Fruit fly (Drosophila melanogaster): ENCODE measurements around the gene CG15579.

The CG15579 gene

DNA sequence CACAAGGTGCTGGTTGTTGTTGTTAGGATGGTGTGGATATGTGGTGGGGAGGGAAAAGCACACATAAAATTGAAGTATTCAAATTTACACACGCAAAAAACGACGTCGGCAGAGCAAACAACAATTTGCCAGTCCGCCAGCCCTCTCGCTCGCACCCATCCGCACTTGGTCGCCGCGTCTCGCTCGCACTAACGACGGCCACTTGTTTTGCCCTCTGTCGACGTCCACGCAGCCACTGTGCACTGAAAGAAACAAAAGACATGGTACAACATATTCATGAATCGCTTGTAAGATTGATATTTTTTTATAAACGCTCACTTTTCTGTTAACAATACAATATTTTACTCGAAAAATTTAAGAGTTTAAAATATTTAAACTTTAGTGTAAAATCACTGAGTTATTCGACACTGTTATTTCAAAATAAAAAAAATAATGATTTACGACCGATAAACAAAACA is 12.3 kb upstream of the CG15579 start (continued):
- peak; percentile 68 for TF ChIP-seq CG12659 (GFP tag; optimal IDR thresholded peaks at IDR 0.05)
- TF ChIP-seq CG11247 (GFP tag; IDR thresholded peaks at IDR 0.05) = 0 out of 2 replicates have a peak, but pooled peaks have one; percentile 30
- TF ChIP-seq CG4424 (GFP tag; optimal IDR thresholded peaks at IDR 0.05) = peak; percentile 54
- peak; percentile 66 for TF ChIP-seq CG10147 (GFP tag; optimal IDR thresholded peaks at IDR 0.05)
- TF ChIP-seq CG11456 (GFP tag; IDR thresholded peaks at IDR 0.05) = peak; percentile 65
- no peak for TF ChIP-seq jing (GFP tag; optimal IDR thresholded peaks at IDR 0.05)
- peak; percentile 14 for TF ChIP-seq CG10274 (GFP tag; optimal IDR thresholded peaks at IDR 0.05)
- TF ChIP-seq Doc3 (GFP tag; IDR thresholded peaks at IDR 0.05; ENCODE audit: partially characterized antibody) = no peak
- peak; percentile 71 for TF ChIP-seq Hmr (GFP tag; optimal IDR thresholded peaks at IDR 0.05)
- TF ChIP-seq Gug (GFP tag; IDR thresholded peaks at IDR 0.05) = peak; percentile 27; the same call in 2 of the 4 replicates
- TF ChIP-seq btn (GFP tag; optimal IDR thresholded peaks at IDR 0.05) = no peak
- TF ChIP-seq Ssrp (tag; optimal IDR thresholded peaks at IDR 0.05) = peak; percentile 38
- peak; percentile 38 for TF ChIP-seq CG6683 (GFP tag; optimal IDR thresholded peaks at IDR 0.05)
- peak; percentile 34 for TF ChIP-seq B-H2 (GFP tag; optimal IDR thresholded peaks at IDR 0.05)
- peak; percentile 60 for TF ChIP-seq Fer1 (GFP tag; optimal IDR thresholded peaks at IDR 0.05)
- TF ChIP-seq HLH3B (GFP tag; IDR thresholded peaks at IDR 0.05) = peak; percentile 22; the same call in 1 of the 2 replicates
- TF ChIP-seq Atf6 (GFP tag; IDR thresholded peaks at IDR 0.05) = peak; percentile 16; the same call in 1 of the 2 replicates
- peak; percentile 16 for TF ChIP-seq Max (GFP tag; optimal IDR thresholded peaks at IDR 0.05)
- peak; percentile 19 for TF ChIP-seq Camta (GFP tag; optimal IDR thresholded peaks at IDR 0.05)
- TF ChIP-seq toy (GFP tag; IDR thresholded peaks at IDR 0.05) = no peak
- TF ChIP-seq fru (optimal IDR thresholded peaks at IDR 0.05) = no peak
- peak; percentile 57 for TF ChIP-seq CG9437 (GFP tag; optimal IDR thresholded peaks at IDR 0.05)
- 0 out of 2 replicates have a peak, but pooled peaks have one; percentile 34 for TF ChIP-seq CG11085 (GFP tag; IDR thresholded peaks at IDR 0.05)
- TF ChIP-seq ato (GFP tag; IDR thresholded peaks at IDR 0.05; ENCODE audit: partially characterized antibody) = no peak
- TF ChIP-seq gfzf (GFP tag; optimal IDR thresholded peaks at IDR 0.05) = no peak
- no peak for TF ChIP-seq pros (GFP tag; optimal IDR thresholded peaks at IDR 0.05)
- peak; percentile 50; the same call in 2 of the 3 replicates for TF ChIP-seq ci (GFP tag; IDR thresholded peaks at IDR 0.05)
- peak; percentile 52; the same call in 2 of the 3 replicates for TF ChIP-seq Dbx (GFP tag; IDR thresholded peaks at IDR 0.05)
- TF ChIP-seq CG5953 (GFP tag; IDR thresholded peaks at IDR 0.05) = no peak
- TF ChIP-seq ERR (GFP tag; optimal IDR thresholded peaks at IDR 0.05) = no peak
- peak; percentile 90 for TF ChIP-seq Med (GFP tag)
- no peak for TF ChIP-seq CG3838 (GFP tag; optimal IDR thresholded peaks at IDR 0.05)
- TF ChIP-seq unc-4 (GFP tag; IDR thresholded peaks at IDR 0.05; ENCODE audit: partially characterized antibody) = no peak
- TF ChIP-seq CG11560 (tag; IDR thresholded peaks at IDR 0.05) = 0 out of 3 replicates have a peak, but pooled peaks have one; percentile 38
- peak; percentile 34 for TF ChIP-seq ems (GFP tag; optimal IDR thresholded peaks at IDR 0.05)
- TF ChIP-seq en (GFP tag; optimal IDR thresholded peaks at IDR 0.05) = no peak

DNA sequence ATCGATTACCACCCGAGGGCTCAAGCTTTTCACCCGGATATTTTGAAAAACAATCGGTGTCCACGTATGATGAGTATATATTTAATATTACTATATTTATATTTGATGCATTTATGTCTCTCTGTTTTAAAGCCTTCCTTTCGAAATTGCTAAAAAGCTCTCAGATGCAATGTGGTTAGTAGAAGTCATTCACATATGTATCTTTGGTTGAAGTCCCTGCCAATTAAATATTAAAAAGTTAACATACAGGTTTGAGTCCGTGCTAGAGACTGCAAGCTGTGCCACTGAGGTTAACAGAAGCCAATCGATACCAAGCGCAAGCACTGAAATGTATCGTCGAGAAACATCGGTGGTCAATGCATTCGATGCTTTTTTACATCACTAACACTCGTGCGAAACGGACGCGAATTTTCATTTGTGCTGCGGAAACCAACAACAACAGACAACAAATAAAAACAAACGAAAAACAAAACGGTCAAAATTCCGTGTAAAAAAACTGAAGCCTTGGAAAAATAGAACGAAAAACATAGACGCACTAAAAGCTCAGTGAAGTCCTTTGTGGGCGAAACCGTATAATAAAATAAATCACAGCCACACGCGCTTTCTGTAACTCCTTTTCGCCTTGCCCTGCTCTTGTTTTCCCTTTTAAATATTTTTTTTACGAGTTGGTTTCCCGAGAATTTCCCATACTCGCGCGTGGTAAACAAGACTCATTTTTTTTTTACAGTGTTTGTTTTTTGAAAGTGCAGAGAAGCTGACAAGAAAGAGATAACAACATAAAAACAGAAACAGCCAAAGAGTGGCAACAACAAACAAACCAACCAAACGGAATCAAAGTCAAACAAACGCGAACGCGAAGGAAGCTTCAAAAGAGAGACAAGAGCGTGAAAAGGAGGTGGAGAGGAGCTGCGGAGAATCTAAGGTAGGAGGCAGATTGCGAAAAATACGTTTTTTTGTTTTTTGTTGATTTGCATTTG is 10.9 kb upstream of the CG15579 start, which contains the start of gene norpA:
Gene norpA (plus strand): TSS at position 393 of the 977 bp plus-strand sequence.
- TF ChIP-seq CG10462 (GFP tag; optimal IDR thresholded peaks at IDR 0.05) = no peak
- TF ChIP-seq Myb (GFP tag; optimal IDR thresholded peaks at IDR 0.05) = peak; percentile 15
- no peak for TF ChIP-seq CG10321 (GFP tag; IDR thresholded peaks at IDR 0.05)
- TF ChIP-seq CG12071 (GFP tag; optimal IDR thresholded peaks at IDR 0.05) = no peak
- TF ChIP-seq Ravus (GFP tag; IDR thresholded peaks at IDR 0.05) = no peak
- no peak for TF ChIP-seq Dip2 (GFP tag; IDR thresholded peaks at IDR 0.05)
- TF ChIP-seq dm (GFP tag; optimal IDR thresholded peaks at IDR 0.05) = peak; percentile 64
- TF ChIP-seq CG18764 (GFP tag; optimal IDR thresholded peaks at IDR 0.05) = no peak
- no peak for TF ChIP-seq CG10959 (GFP tag; IDR thresholded peaks at IDR 0.05)
- TF ChIP-seq CG8388 (GFP tag; optimal IDR thresholded peaks at IDR 0.05) = peak; percentile 2
- no peak for TF ChIP-seq Rx (GFP tag; IDR thresholded peaks at IDR 0.05)
- TF ChIP-seq eyg (GFP tag; optimal IDR thresholded peaks at IDR 0.05) = no peak
- TF ChIP-seq CG30403 (GFP tag; optimal IDR thresholded peaks at IDR 0.05) = peak; percentile 46
- TF ChIP-seq cato (GFP tag; optimal IDR thresholded peaks at IDR 0.05; ENCODE audit: borderline replicate concordance) = no peak
- no peak for TF ChIP-seq aop (GFP tag; IDR thresholded peaks at IDR 0.05)

All from whole organism, embryonic.